Fruit fly (Drosophila melanogaster): ENCODE measurements around the gene Archease.

The Archease gene

DNA sequence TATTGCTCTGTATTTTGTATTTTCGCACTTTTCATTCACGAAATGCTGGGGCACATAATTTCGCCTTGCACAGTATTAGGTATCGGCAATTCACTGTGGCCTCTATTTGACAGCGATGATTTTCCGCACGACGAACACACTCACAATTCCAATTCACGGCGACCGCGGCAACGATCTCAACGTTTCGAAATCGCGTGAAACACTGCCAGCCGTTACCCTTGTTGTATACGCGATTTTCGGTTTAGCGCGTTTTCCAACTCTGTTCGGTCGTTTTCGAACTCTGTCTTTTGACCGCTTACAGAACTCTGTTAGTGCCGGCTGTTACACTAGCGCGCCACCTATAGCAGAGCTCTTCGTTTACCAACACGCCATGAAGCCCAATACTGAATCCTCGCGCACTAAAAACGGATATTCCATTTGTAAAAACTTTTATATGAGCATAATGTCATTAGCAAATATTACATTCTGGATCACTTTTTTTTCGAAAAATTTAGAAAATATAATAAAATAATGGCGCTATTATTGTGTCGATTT lies 43.6 kb downstream of the Archease start, which contains the start of gene InR (continued):
- TF ChIP-seq ac (GFP tag; optimal IDR thresholded peaks at IDR 0.05) (peak; percentile 7), fu2 (GFP tag; optimal IDR thresholded peaks at IDR 0.05) (peak; percentile 65), kni (GFP tag; optimal IDR thresholded peaks at IDR 0.05) (peak; percentile 58), CG9437 (GFP tag; optimal IDR thresholded peaks at IDR 0.05) (peak; percentile 40), pho (GFP tag; optimal IDR thresholded peaks at IDR 0.05) (peak; percentile 69), CG12104 (GFP tag; optimal IDR thresholded peaks at IDR 0.05) (peak; percentile 13), CG33557 (GFP tag; optimal IDR thresholded peaks at IDR 0.05) (peak; percentile 34), CG32767 (GFP tag; IDR thresholded peaks at IDR 0.05) (no peak), chif (GFP tag; optimal IDR thresholded peaks at IDR 0.05) (peak; percentile 61 to 78), Usf (GFP tag; optimal IDR thresholded peaks at IDR 0.05) (peak; percentile 25), inv (GFP tag; IDR thresholded peaks at IDR 0.05; ENCODE audit: partially characterized antibody) (no peak), CG7271 (tag; optimal IDR thresholded peaks at IDR 0.05) (no peak), ftz-f1 (GFP tag; optimal IDR thresholded peaks at IDR 0.05) (peak; percentile 88), slou (GFP tag; optimal IDR thresholded peaks at IDR 0.05) (peak; percentile 53), Six4 (GFP tag; optimal IDR thresholded peaks at IDR 0.05) (peak; percentile 56), nau (GFP tag; optimal IDR thresholded peaks at IDR 0.05) (peak; percentile 23), tio (GFP tag; optimal IDR thresholded peaks at IDR 0.05) (no peak), twi (tag; optimal IDR thresholded peaks at IDR 0.05) (peak; percentile 6), chm (GFP tag; IDR thresholded peaks at IDR 0.05) (no peak), Sry-δ (GFP tag; optimal IDR thresholded peaks at IDR 0.05) (peak; percentile 44), zfh2 (GFP tag; optimal IDR thresholded peaks at IDR 0.05) (peak; percentile 80), Ssrp (tag; optimal IDR thresholded peaks at IDR 0.05) (no peak), CG18476 (GFP tag; optimal IDR thresholded peaks at IDR 0.05) (peak; percentile 26), Dad (GFP tag; optimal IDR thresholded peaks at IDR 0.05) (peak; percentile 72), tna (GFP tag; IDR thresholded peaks at IDR 0.05; ENCODE audit: partially characterized antibody) (no peak), Vsx1 (GFP tag; optimal IDR thresholded peaks at IDR 0.05) (no peak), h (optimal IDR thresholded peaks at IDR 0.05) (no peak), seq (GFP tag; IDR thresholded peaks at IDR 0.05) (no peak), klu (GFP tag; IDR thresholded peaks at IDR 0.05) (no peak), croc (GFP tag; conservative IDR thresholded peaks at IDR 0.05) (peak; percentile 22; the same call in 1 of the 3 replicates), CG9215 (GFP tag; IDR thresholded peaks at IDR 0.05) (no peak), Max (GFP tag; optimal IDR thresholded peaks at IDR 0.05) (peak; percentile 29), corto (GFP tag; optimal IDR thresholded peaks at IDR 0.05) (peak; percentile 48), CG1603 (tag; optimal IDR thresholded peaks at IDR 0.05) (peak; percentile 77), CG17568 (GFP tag; optimal IDR thresholded peaks at IDR 0.05) (no peak), tx (GFP tag; optimal IDR thresholded peaks at IDR 0.05) (peak; percentile 64), bsh (GFP tag; optimal IDR thresholded peaks at IDR 0.05) (peak in 1 of 2 experiments; percentile 26), Sox100B (GFP tag; optimal IDR thresholded peaks at IDR 0.05) (no peak), CG2120 (GFP tag; optimal IDR thresholded peaks at IDR 0.05) (peak; percentile 90), Med (GFP tag) (peak; percentile 97), p53 (GFP tag; optimal IDR thresholded peaks at IDR 0.05) (peak; percentile 73), Hr78 (GFP tag; optimal IDR thresholded peaks at IDR 0.05) (no peak), ERR (GFP tag; optimal IDR thresholded peaks at IDR 0.05) (peak; percentile 47), CG6765 (GFP tag; optimal IDR thresholded peaks at IDR 0.05) (peak; percentile 77), amos (GFP tag; IDR thresholded peaks at IDR 0.05; ENCODE audit: partially characterized antibody) (no peak), Bgb (GFP tag; IDR thresholded peaks at IDR 0.05; ENCODE audit: partially characterized antibody) (no peak), CG6689 (GFP tag; IDR thresholded peaks at IDR 0.05) (no peak), CG6854 (GFP tag; optimal IDR thresholded peaks at IDR 0.05) (peak; percentile 59), grn (GFP tag; optimal IDR thresholded peaks at IDR 0.05) (no peak), CG6654 (GFP tag; optimal IDR thresholded peaks at IDR 0.05) (no peak)
